Worm (Caenorhabditis elegans): ENCODE measurements around the gene srw-31.

DNA sequence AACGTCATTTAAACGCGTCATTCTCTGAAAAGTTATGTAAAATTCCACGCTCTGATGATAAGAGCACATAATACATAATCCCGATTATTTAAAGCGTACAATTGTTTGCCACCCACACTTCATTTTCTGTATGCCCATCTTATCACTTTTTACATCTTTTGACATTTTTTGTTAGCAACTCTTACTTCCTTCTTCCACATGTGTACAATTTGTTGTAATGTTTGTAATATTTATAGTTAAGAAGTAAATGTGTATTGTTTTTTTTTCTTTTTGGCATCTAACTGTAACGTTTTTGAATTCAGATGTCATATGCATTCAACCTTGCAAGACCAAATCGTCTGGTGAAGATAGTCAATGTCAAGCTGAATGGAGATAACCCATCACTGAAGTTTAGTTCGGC, 14.3 kb downstream of the srw-31 start, which contains the start of gene fbxa-136:
- TF ChIP-seq ztf-11 (tag; optimal IDR thresholded peaks at IDR 0.05) (no peak), aly-2 (tag; optimal IDR thresholded peaks at IDR 0.05) (no peak)

All from whole organism, L3 larva.